Worm (Caenorhabditis elegans): ENCODE measurements around the gene srg-41.
"Not testable (repeated sequence)": the region's sequence is repeated elsewhere in the genome, so short reads cannot be mapped to it uniquely, and the experiment has no call there.

Gene srg-41

ce11 chrV:11196109-11196508 is 34.4 kb upstream of the srg-41 start, which contains the start of gene clc-6:
TSS of gene clc-6 (minus strand) at chrV:11196209.
- TF ChIP-seq R02D3.7 (tag; optimal IDR thresholded peaks at IDR 0.05) (no peak), ztf-1 (GFP tag; conservative IDR thresholded peaks at IDR 0.05) (no peak), ama-1 (optimal IDR thresholded peaks at IDR 0.05) (no peak), zag-1 (tag; optimal IDR thresholded peaks at IDR 0.05) (no peak), ceh-16 (tag; optimal IDR thresholded peaks at IDR 0.05) (no peak), nhr-25 (tag; optimal IDR thresholded peaks at IDR 0.05) (no peak), nhr-10 (tag; optimal IDR thresholded peaks at IDR 0.05) (no peak), nhr-11 (tag; optimal IDR thresholded peaks at IDR 0.05) (no peak)

DNA sequence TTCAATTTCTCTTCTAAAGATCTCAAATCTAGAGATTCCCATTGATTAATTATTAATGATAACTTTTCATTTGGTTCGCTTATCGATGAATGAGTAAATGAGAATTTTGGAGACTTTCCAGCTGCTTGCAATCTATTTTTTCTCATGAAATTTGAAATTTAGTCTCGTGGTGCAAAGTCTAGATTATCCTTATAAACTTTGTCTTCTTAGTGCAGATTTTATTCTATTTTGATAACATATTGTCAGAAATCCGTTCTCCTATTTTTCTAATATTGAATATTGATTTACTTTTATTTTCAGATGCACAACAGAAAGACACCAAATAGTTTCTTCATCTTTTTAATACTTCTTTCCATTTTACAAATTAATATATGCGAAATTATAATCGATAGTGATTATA is 29.3 kb upstream of the srg-41 start, which contains the start of gene lgc-49:
TSS of gene lgc-49 (plus strand) at position 301 of the 400 bp plus-strand sequence.
- TF ChIP-seq ztf-1 (GFP tag; conservative IDR thresholded peaks at IDR 0.05): no peak
- no peak for TF ChIP-seq R02D3.7 (tag; optimal IDR thresholded peaks at IDR 0.05)
- TF ChIP-seq ztf-11 (tag; optimal IDR thresholded peaks at IDR 0.05): no peak
- TF ChIP-seq ztf-4 (tag; optimal IDR thresholded peaks at IDR 0.05): no peak
- TF ChIP-seq nhr-23 (tag; optimal IDR thresholded peaks at IDR 0.05): no peak
- no peak for TF ChIP-seq peb-1 (tag; optimal IDR thresholded peaks at IDR 0.05)
- no peak for TF ChIP-seq nhr-25 (tag; optimal IDR thresholded peaks at IDR 0.05)

ce11 chrV:11182925-11183324 is 21.2 kb upstream of the srg-41 start, which contains the start of gene cnc-10:
TSS of gene cnc-10 (plus strand) at chrV:11183225.
- TF ChIP-seq Y55F3AM.14 (GFP tag; optimal IDR thresholded peaks at IDR 0.05) (no peak), unc-62 (GFP tag; optimal IDR thresholded peaks at IDR 0.05) (no peak), sma-9 (GFP tag; optimal IDR thresholded peaks at IDR 0.05) (no peak), sma-9 (tag; optimal IDR thresholded peaks at IDR 0.05) (no peak), unc-39 (tag; optimal IDR thresholded peaks at IDR 0.05) (no peak), nhr-25 (tag; optimal IDR thresholded peaks at IDR 0.05) (peak; percentile 61), mdl-1 (tag; optimal IDR thresholded peaks at IDR 0.05) (no peak), nhr-10 (tag; optimal IDR thresholded peaks at IDR 0.05) (no peak)

DNA sequence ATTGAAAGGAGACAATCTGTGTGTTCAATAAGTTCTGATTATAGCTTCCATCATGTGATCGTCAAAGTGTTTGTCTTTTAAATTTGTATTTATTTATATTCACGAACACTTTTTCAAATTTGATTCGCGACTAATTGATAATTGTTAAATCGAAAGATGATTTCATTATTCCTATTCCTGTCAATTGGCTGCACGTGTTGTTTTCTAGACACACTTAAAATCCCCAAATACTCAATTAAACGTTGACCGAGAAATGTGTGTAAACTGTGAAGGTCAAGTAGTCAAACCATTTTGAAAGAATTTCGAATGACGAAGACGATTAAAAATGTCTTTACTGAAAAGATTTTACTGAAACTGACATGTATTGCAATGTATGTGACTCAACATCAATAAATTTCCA is 19.3 kb upstream of the srg-41 start:
- TF ChIP-seq nhr-25 (tag; optimal IDR thresholded peaks at IDR 0.05) (peak; percentile 78), lsy-2 (tag; optimal IDR thresholded peaks at IDR 0.05) (no peak)

DNA sequence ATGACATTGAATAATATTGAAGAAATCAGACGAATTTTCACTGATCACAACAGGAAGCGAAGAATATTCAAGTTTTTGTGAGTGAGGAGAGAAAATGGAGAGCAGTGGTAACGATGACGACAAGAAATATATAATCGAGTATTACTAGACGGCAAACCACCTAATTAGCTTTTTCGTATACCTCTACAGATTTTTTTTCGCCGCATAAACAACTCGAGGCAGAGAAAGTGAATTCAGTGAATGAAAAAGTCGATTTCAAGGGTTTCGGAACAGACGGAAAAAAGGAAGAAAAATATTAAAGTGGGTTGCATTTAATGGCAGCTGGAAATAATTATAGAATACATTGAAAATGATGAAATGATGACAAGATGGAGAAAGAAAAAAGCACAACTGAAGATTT is 15.9 kb upstream of the srg-41 start, which contains the start of gene gpa-1:
TSS of gene gpa-1 (minus strand) at position 101 of the 400 bp plus-strand sequence.
- TF ChIP-seq aly-2 (tag; optimal IDR thresholded peaks at IDR 0.05) (no peak), nhr-6 (tag; optimal IDR thresholded peaks at IDR 0.05) (no peak), egl-27 (tag; optimal IDR thresholded peaks at IDR 0.05) (no peak), alr-1 (tag; optimal IDR thresholded peaks at IDR 0.05) (no peak), ceh-82 (tag; optimal IDR thresholded peaks at IDR 0.05) (no peak), peb-1 (tag; optimal IDR thresholded peaks at IDR 0.05) (no peak), nhr-77 (tag; optimal IDR thresholded peaks at IDR 0.05) (no peak)

DNA sequence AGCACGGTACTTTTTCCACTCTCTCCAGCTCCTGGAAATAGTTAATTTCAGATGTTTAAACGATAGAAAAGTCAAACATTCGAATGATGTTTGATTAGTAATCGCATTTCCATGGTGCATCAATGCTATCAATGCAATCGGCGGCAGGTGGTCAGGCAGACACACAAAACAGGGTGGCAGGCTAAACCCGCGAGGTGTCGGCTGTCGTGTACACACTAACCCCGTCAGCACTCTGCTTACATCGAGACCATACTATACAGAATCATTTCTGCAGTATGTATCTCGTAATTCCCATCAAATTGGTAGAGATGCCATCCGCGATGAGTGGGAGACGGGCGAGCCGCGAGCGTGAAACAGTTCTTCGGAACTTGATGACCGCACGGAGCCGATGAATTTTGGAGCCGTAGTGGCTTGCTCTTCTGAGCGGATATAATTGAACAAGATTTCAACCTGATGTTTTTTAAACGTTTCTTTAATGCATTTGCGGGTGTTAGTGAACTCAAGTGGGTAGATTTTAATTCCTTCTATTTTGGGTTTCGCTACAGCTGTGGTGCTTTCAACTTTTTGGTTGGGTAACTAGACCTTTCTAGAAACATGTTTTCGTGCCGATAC is 15.1 kb upstream of the srg-41 start:
- TF ChIP-seq snpc-4 (tag; optimal IDR thresholded peaks at IDR 0.05) (peak; percentile 96), sma-3 (GFP tag; optimal IDR thresholded peaks at IDR 0.05) (peak; percentile 69), nhr-21 (tag; optimal IDR thresholded peaks at IDR 0.05) (peak; percentile 59), sma-9 (GFP tag; optimal IDR thresholded peaks at IDR 0.05) (peak; percentile 87), mdl-1 (tag; optimal IDR thresholded peaks at IDR 0.05) (peak in 1 of 2 experiments; percentile 23), nhr-129 (tag; optimal IDR thresholded peaks at IDR 0.05) (peak; percentile 29), crh-2 (tag; optimal IDR thresholded peaks at IDR 0.05) (peak; percentile 24), fos-1 (tag; optimal IDR thresholded peaks at IDR 0.05) (peak; percentile 45), lin-13 (GFP tag; optimal IDR thresholded peaks at IDR 0.05) (peak; percentile 21), F13H6.1 (tag; optimal IDR thresholded peaks at IDR 0.05) (peak; percentile 65), gmeb-1 (tag; optimal IDR thresholded peaks at IDR 0.05) (peak; percentile 33)
- TF ChIP-seq sma-9 (tag; optimal IDR thresholded peaks at IDR 0.05): not testable (repeated sequence)

Measured in whole organism, L2 larva.